Worm (Caenorhabditis elegans) whole organism, L1 larva: ENCODE results near the gene haf-8.

Source experiments
- C16A3.4 ChIP-seq: fragments of 150-350 bp; optimal IDR thresholded peaks from 2 replicates; lab custom pipeline; 2014; ENCODE audit warnings: missing biosample characterization, missing genetic modification characterization
- C34B4.2 ChIP-seq: sonication (generic microtip); optimal IDR thresholded peaks from 2 replicates; lab custom pipeline; 2017; ENCODE audit warnings: mild to moderate bottlenecking, missing genetic modification characterization, missing compliant biosample characterization
- Y116A8C.19 ChIP-seq: sonication (generic microtip); optimal IDR thresholded peaks from 2 replicates; lab custom pipeline; 2016; ENCODE audit warnings: missing compliant biosample characterization, missing genetic modification characterization, borderline replicate concordance
- ama-1 ChIP-seq: fragments of 150-350 bp; optimal IDR thresholded peaks from 2 replicates; lab custom pipeline; 2014
- blmp-1 ChIP-seq: fragments of 150-350 bp; optimal IDR thresholded peaks from 2 replicates; lab custom pipeline; 2014; ENCODE audit warnings: missing biosample characterization, missing genetic modification characterization
- ceh-8 ChIP-seq: fragments of 200-800 bp; sonication (Bioruptor generic); optimal IDR thresholded peaks from 2 replicates; lab custom pipeline; 2018; ENCODE audit warnings: mild to moderate bottlenecking, missing genetic modification characterization, moderate library complexity, missing compliant biosample characterization
- ceh-88 ChIP-seq: fragments of 200-800 bp; sonication (Bioruptor generic); IDR thresholded peaks from 2 replicates; pipeline ENCODE4 v1.3.6; 2022; ENCODE audit warnings: missing genetic modification characterization, missing compliant biosample characterization
- dsc-1 ChIP-seq: sonication (generic microtip); optimal IDR thresholded peaks from 2 replicates; lab custom pipeline; 2016; ENCODE audit warnings: mild to moderate bottlenecking, missing genetic modification characterization, missing compliant biosample characterization
- ets-5 ChIP-seq: fragments of 200-800 bp; sonication (Bioruptor generic); IDR thresholded peaks from 2 replicates; pipeline ENCODE4 v1.3.6; 2022; ENCODE audit warnings: missing genetic modification characterization, missing compliant biosample characterization
- grh-1 ChIP-seq: fragments of 200-800 bp; sonication (Bioruptor generic); IDR thresholded peaks from 2 replicates; pipeline ENCODE4 v1.3.6; 2022; ENCODE audit warnings: missing genetic modification reagents, missing genetic modification characterization, missing compliant biosample characterization
- hlh-17 ChIP-seq: fragments of 200-800 bp; sonication (Bioruptor generic); optimal IDR thresholded peaks from 2 replicates; lab custom pipeline; 2018; ENCODE audit warnings: missing genetic modification characterization, mild to moderate bottlenecking, missing compliant biosample characterization, moderate library complexity, borderline replicate concordance
- isw-1 ChIP-seq: fragments of 200-800 bp; sonication (Bioruptor generic); IDR thresholded peaks from 2 replicates; pipeline ENCODE4 v1.3.6; 2022; ENCODE audit warnings: missing genetic modification characterization, missing compliant biosample characterization
- jun-1 ChIP-seq: fragments of 150-350 bp; optimal IDR thresholded peaks from 2 replicates; lab custom pipeline; 2014; ENCODE audit warnings: missing biosample characterization, missing genetic modification reagents, missing genetic modification characterization
- lin-14 ChIP-seq: fragments of 200-800 bp; sonication (Bioruptor generic); optimal IDR thresholded peaks from 2 replicates; lab custom pipeline; 2018; ENCODE audit warnings: mild to moderate bottlenecking, missing genetic modification characterization, moderate library complexity, missing compliant biosample characterization
- lir-3 ChIP-seq: sonication (generic microtip); optimal IDR thresholded peaks from 2 replicates; lab custom pipeline; 2016; ENCODE audit warnings: mild to moderate bottlenecking, missing genetic modification characterization, moderate library complexity, missing compliant biosample characterization; ENCODE audit not compliant: poor library complexity
- lsy-2 ChIP-seq, 2 experiments: fragments of 150-350 bp; optimal IDR thresholded peaks; 2 replicates each; lab custom pipeline; 2014; ENCODE audit warnings: missing biosample characterization in 2 of 2, missing genetic modification characterization in 2 of 2
- mdl-1 ChIP-seq, 2 experiments: fragments of 150-350 bp; optimal IDR thresholded peaks; 2 replicates each; lab custom pipeline; 2014 to 2017; ENCODE audit warnings: missing biosample characterization in 2 of 2, missing genetic modification characterization in 2 of 2, inconsistent platforms in 1 of 2
- mef-2 ChIP-seq: fragments of 150-350 bp; optimal IDR thresholded peaks from 2 replicates; lab custom pipeline; 2014; ENCODE audit warnings: missing biosample characterization, missing genetic modification characterization
- nhr-11 ChIP-seq: fragments of 150-350 bp; optimal IDR thresholded peaks from 2 replicates; lab custom pipeline; 2014; ENCODE audit warnings: missing biosample characterization, missing genetic modification characterization
- nhr-12 ChIP-seq: sonication (generic microtip); optimal IDR thresholded peaks from 2 replicates; lab custom pipeline; 2017; ENCODE audit warnings: missing biosample characterization, missing genetic modification characterization
- nhr-19 ChIP-seq: fragments of 200-800 bp; sonication (Bioruptor generic); conservative IDR thresholded peaks from 2 replicates; pipeline ENCODE4 v1.3.6; 2022; ENCODE audit warnings: missing genetic modification characterization, missing compliant biosample characterization
- nhr-20 ChIP-seq: sonication (generic microtip); optimal IDR thresholded peaks from 2 replicates; lab custom pipeline; 2016; ENCODE audit warnings: mild to moderate bottlenecking, missing genetic modification characterization, missing compliant biosample characterization
- nhr-28 ChIP-seq: fragments of 150-350 bp; optimal IDR thresholded peaks from 2 replicates; lab custom pipeline; 2014; ENCODE audit warnings: missing biosample characterization, missing genetic modification characterization
- nhr-71 ChIP-seq: sonication (generic microtip); optimal IDR thresholded peaks from 2 replicates; lab custom pipeline; 2016; ENCODE audit warnings: mild to moderate bottlenecking, missing genetic modification characterization, moderate library complexity, missing compliant biosample characterization
- nhr-85 ChIP-seq: sonication (generic microtip); peaks from one replicate; lab custom pipeline; 2016; ENCODE audit warnings: missing genetic modification characterization, inconsistent platforms, missing compliant biosample characterization
- pag-3 ChIP-seq: sonication (generic microtip); optimal IDR thresholded peaks from 2 replicates; lab custom pipeline; 2017; ENCODE audit warnings: missing genetic modification characterization, mild to moderate bottlenecking, missing compliant biosample characterization, antibody characterized with exemption, borderline replicate concordance; ENCODE audit not compliant: insufficient read depth
- pax-3 ChIP-seq: fragments of 200-800 bp; sonication (Bioruptor generic); optimal IDR thresholded peaks from 2 replicates; lab custom pipeline; 2018; ENCODE audit warnings: mild to moderate bottlenecking, missing genetic modification characterization, moderate library complexity, missing compliant biosample characterization
- rnt-1 ChIP-seq: sonication (generic microtip); optimal IDR thresholded peaks from 2 replicates; lab custom pipeline; 2016; ENCODE audit warnings: mild to moderate bottlenecking, missing genetic modification characterization, moderate library complexity, missing compliant biosample characterization
- sup-37 ChIP-seq: fragments of 200-800 bp; sonication (Bioruptor generic); optimal IDR thresholded peaks from 2 replicates; lab custom pipeline; 2018; ENCODE audit warnings: mild to moderate bottlenecking, missing genetic modification characterization, missing compliant biosample characterization
- swsn-7 ChIP-seq: sonication (generic microtip); optimal IDR thresholded peaks from 2 replicates; lab custom pipeline; 2016; ENCODE audit warnings: missing genetic modification characterization, missing compliant biosample characterization
- tbx-2 ChIP-seq: sonication (generic microtip); optimal IDR thresholded peaks from 2 replicates; lab custom pipeline; 2016; ENCODE audit warnings: missing genetic modification characterization, missing compliant biosample characterization
- tlp-1 ChIP-seq: fragments of 150-350 bp; optimal IDR thresholded peaks from 2 replicates; lab custom pipeline; 2014; ENCODE audit warnings: missing biosample characterization, missing genetic modification characterization
- unc-130 ChIP-seq: fragments of 150-350 bp; optimal IDR thresholded peaks from 2 replicates; lab custom pipeline; 2017; ENCODE audit warnings: missing biosample characterization, missing genetic modification characterization, inconsistent platforms
- unc-30 ChIP-seq: sonication (generic microtip); optimal IDR thresholded peaks from 2 replicates; lab custom pipeline; 2017; ENCODE audit warnings: missing biosample characterization, missing genetic modification characterization
- unc-86 ChIP-seq: sonication (generic microtip); optimal IDR thresholded peaks from 2 replicates; lab custom pipeline; 2016; ENCODE audit warnings: missing genetic modification characterization, missing compliant biosample characterization
- xbp-1 ChIP-seq: sonication (generic microtip); optimal IDR thresholded peaks from 2 replicates; lab custom pipeline; 2016; ENCODE audit warnings: missing genetic modification characterization, missing compliant biosample characterization
- zag-1 ChIP-seq: fragments of 150-350 bp; optimal IDR thresholded peaks from 2 replicates; lab custom pipeline; 2014; ENCODE audit warnings: missing biosample characterization, missing genetic modification characterization

The haf-8 gene

DNA sequence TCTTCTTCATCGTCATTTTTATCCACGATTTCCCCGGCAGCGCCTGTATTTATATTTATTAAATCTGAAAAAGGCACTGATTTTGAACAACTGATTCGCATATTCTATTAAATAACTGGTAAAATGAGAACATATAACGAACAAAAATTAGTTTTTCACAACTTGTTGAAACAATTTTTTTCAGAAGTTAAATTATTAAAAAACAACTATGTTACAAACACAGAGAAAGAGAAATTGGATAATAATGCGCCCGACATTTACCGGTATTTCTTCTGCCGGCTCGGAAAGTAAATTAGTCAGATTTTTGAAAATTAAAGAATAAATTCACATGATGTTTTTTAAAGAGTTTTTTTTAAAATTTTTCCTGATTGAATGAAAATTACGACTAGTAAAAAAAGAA lies at the start of gene haf-8:
Gene haf-8, minus strand, starts transcription at position 101 of the 400 bp plus-strand sequence.
- TF ChIP-seq hlh-17 (GFP tag; lab: Kevin White, UChicago) (no peak), swsn-7 (tag; lab: Kevin White, UChicago) (no peak), nhr-71 (tag; lab: Kevin White, UChicago) (no peak), lir-3 (tag; lab: Kevin White, UChicago) (no peak), pax-3 (tag; lab: Kevin White, UChicago) (no peak), unc-130 (no peak), sup-37 (GFP tag; lab: Kevin White, UChicago) (no peak), rnt-1 (no peak), ceh-88 (no peak), tbx-2 (tag; lab: Kevin White, UChicago) (no peak), C34B4.2 (no peak), ama-1 (lab: Kevin White, UChicago) (no peak), mef-2 (no peak)

DNA sequence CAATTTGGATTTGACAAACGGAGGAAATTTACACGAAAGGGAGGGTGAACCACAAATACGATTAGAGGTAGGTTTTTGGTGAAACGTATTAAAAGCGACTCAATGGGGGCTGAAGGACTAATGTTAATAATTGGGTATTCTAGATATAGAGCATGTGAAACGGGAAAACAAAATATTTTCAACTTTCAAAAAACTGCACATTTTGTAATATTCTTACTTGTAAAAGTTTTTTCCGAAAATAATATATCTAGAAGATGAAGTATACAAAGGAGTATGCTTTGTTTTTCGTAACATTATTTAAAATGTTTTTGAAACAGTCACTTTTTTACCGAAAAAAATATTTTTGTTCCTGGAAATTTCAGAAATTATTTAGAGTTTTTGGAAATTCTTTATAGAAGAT lies 42.2 kb upstream of the haf-8 start:
- no peak for TF ChIP-seq nhr-11
- no peak for TF ChIP-seq nhr-28 (tag; lab: Kevin White, UChicago)
- no peak for TF ChIP-seq tlp-1
- TF ChIP-seq jun-1 (tag; lab: Kevin White, UChicago): no peak
- TF ChIP-seq ceh-8: no peak
- no peak for TF ChIP-seq unc-30 (tag; lab: Kevin White, UChicago)
- no peak for TF ChIP-seq unc-130
- TF ChIP-seq lir-3 (tag; lab: Kevin White, UChicago): no peak
- no peak for TF ChIP-seq dsc-1 (tag; lab: Kevin White, UChicago)
- no peak for TF ChIP-seq unc-86 (tag; lab: Kevin White, UChicago)
- TF ChIP-seq nhr-85 (tag; lab: Kevin White, UChicago): no peak
- TF ChIP-seq, all 84 proteins: peak for 0

DNA sequence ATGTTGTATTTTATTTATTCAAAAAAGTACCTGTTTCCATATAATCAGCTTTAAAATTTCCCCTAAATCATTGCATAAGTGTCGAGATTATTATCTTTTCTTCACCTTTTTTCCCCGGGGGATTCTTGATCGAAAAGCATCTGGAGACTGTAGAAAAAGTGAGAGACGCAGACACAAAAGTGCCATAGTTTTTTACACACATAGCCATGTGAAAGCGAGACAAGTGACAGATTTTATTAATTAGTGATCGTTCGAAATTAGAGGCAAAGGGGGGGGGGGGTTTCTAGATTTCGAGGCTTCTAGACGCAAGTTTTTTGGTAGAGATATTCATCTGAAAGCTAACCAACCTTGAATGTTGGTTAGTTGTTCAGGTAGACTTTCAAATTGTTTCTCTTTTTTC lies 29.5 kb upstream of the haf-8 start:
- TF ChIP-seq nhr-71 (tag; lab: Kevin White, UChicago) (no peak), C16A3.4 (tag; lab: Kevin White, UChicago) (no peak), mef-2 (no peak), nhr-20 (tag; lab: Kevin White, UChicago) (no peak), lsy-2 (tag; optimal IDR thresholded peaks at IDR 0.05; lab: Kevin White, UChicago) (no peak), ama-1 (lab: Kevin White, UChicago) (no peak), pag-3 (no peak), lin-14 (GFP tag; lab: Kevin White, UChicago) (no peak), grh-1 (GFP tag; lab: Robert Waterston, UW) (no peak), nhr-19 (no peak), isw-1 (GFP tag; lab: Robert Waterston, UW) (no peak), swsn-7 (tag; lab: Kevin White, UChicago) (no peak), unc-86 (tag; lab: Kevin White, UChicago) (no peak), nhr-12 (tag; lab: Kevin White, UChicago) (no peak), tbx-2 (tag; lab: Kevin White, UChicago) (no peak), zag-1 (tag; lab: Kevin White, UChicago) (no peak), ets-5 (no peak), nhr-85 (tag; lab: Kevin White, UChicago) (no peak), blmp-1 (tag; lab: Kevin White, UChicago) (no peak), xbp-1 (tag; lab: Kevin White, UChicago) (no peak)

DNA sequence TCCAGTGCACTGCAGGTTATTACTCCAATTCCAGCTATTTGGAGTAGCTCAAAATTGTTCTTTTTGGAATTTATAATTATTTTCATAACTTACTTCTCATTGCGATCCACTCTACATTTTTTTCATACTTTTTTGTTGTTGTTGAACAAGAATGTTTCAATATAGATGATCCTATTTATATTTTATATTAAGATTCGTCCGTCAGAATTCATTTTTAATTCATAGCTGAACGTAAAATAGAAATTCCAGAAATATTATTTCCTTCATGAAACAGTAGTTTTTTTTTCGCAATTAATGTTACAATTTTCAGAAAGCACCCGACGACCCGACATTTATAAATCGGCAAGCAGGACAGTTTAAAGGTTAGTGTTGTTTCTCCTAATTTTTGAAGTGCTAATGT lies 28.5 kb upstream of the haf-8 start, which contains the start of gene Y57G11C.42:
Gene Y57G11C.42, plus strand, starts transcription at position 301 of the 400 bp plus-strand sequence.
- TF ChIP-seq xbp-1 (tag; lab: Kevin White, UChicago) (no peak), sup-37 (GFP tag; lab: Kevin White, UChicago) (no peak), mdl-1 (tag; optimal IDR thresholded peaks at IDR 0.05; lab: Kevin White, UChicago) (no peak), rnt-1 (no peak), Y116A8C.19 (tag; lab: Kevin White, UChicago) (no peak)
